Fruit fly (Drosophila melanogaster) whole organism, prepupa: ENCODE results near the gene CG14689.

Experiments
- Blimp-1 ChIP-seq: fragments of 200-800 bp; sonication (Bioruptor generic); optimal IDR thresholded peaks from 3 replicates; lab custom pipeline; 2017; ENCODE audit warnings: missing biosample characterization, missing genetic modification characterization, mild to moderate bottlenecking, moderate library complexity, missing genetic modification reagents
- CG10669 ChIP-seq: fragments of 200-800 bp; sonication (Bioruptor generic); optimal IDR thresholded peaks from 3 replicates; lab custom pipeline; 2018; ENCODE audit warnings: missing biosample characterization, mild to moderate bottlenecking, missing genetic modification characterization, moderate library complexity
- CG6276 ChIP-seq: fragments of 200-800 bp; sonication (Bioruptor generic); optimal IDR thresholded peaks from 2 replicates; lab custom pipeline; 2017; ENCODE audit warnings: missing biosample characterization, mild to moderate bottlenecking, missing genetic modification characterization
- CG6854 ChIP-seq: fragments of 200-800 bp; sonication (Bioruptor generic); optimal IDR thresholded peaks from 2 replicates; lab custom pipeline; 2017; ENCODE audit warnings: missing biosample characterization, mild to moderate bottlenecking, missing genetic modification characterization
- CG8632 ChIP-seq: fragments of 200-800 bp; sonication (Bioruptor generic); optimal IDR thresholded peaks from 3 replicates; lab custom pipeline; 2016; ENCODE audit warnings: missing biosample characterization, missing genetic modification characterization
- Eip93F ChIP-seq: fragments of 200-800 bp; sonication (Bioruptor generic); optimal IDR thresholded peaks from 2 replicates; lab custom pipeline; 2016; ENCODE audit warnings: missing biosample characterization, mild to moderate bottlenecking, missing genetic modification characterization
- Sox102F ChIP-seq: fragments of 200-800 bp; sonication (Bioruptor generic); optimal IDR thresholded peaks from 2 replicates; lab custom pipeline; 2016; ENCODE audit warnings: missing biosample characterization, mild to moderate bottlenecking, missing genetic modification characterization
- lz ChIP-seq: fragments of 200-800 bp; sonication (Bioruptor generic); optimal IDR thresholded peaks from 3 replicates; lab custom pipeline; 2016; ENCODE audit warnings: missing biosample characterization, missing genetic modification characterization
- ss ChIP-seq, 2 experiments: fragments of 200-800 bp; sonication (Bioruptor generic); optimal IDR thresholded peaks; 2 replicates in 1 of 2; 3 replicates in 1 of 2; lab custom pipeline; 2017 to 2018; ENCODE audit warnings: mild to moderate bottlenecking in 2 of 2, missing biosample characterization in 2 of 2, missing genetic modification characterization in 2 of 2, moderate library complexity in 1 of 2

DNA sequence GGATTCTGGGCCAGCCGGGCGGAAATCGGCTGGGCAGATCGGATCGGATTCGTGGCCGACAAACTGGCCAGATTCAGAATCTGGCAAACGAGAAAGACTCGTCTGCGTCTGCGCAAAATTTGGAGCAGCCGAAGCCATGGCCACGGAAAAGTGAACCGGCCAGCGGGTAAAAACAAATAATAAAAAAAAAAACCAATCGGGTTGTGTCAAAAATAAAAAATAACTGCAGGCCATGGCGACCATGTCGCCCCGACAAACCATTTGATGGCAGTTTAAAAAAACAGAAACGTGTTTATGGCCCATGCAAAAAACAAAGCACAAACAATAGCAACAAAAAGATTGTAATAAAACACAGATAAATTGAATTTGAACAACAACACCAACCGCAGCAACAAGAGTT is 22.9 kb downstream of the CG14689 start:
- TF ChIP-seq CG6854 (no peak), Sox102F (no peak), CG6276 (GFP tag; lab: Kevin White, UChicago) (no peak), CG10669 (GFP tag; lab: Kevin White, UChicago) (no peak), CG8632 (GFP tag; lab: Kevin White, UChicago) (no peak), ss (GFP tag; optimal IDR thresholded peaks at IDR 0.05; lab: Kevin White, UChicago) (no peak), Eip93F (GFP tag; lab: Kevin White, UChicago) (no peak), lz (no peak), Blimp-1 (no peak)
